Worm (Caenorhabditis elegans) whole organism, early embryonic: ENCODE results near the gene T14B4.9.
A peak's percentile ranks its signal among the peaks of the same experiment; 100 is the strongest.

Experiments
- B0310.2 ChIP-seq: sonication (generic microtip); optimal IDR thresholded peaks from 2 replicates; lab custom pipeline; 2016; ENCODE audit warnings: mild to moderate bottlenecking, missing genetic modification characterization, missing compliant biosample characterization
- F13C5.2 ChIP-seq: sonication (generic microtip); optimal IDR thresholded peaks from 2 replicates; lab custom pipeline; 2017; ENCODE audit warnings: mild to moderate bottlenecking, missing genetic modification characterization, inconsistent platforms, missing compliant biosample characterization
- aly-1 ChIP-seq: sonication (generic microtip); optimal IDR thresholded peaks from 2 replicates; lab custom pipeline; 2016; ENCODE audit warnings: missing genetic modification characterization, missing compliant biosample characterization
- ama-1 ChIP-seq: fragments of 150-350 bp; optimal IDR thresholded peaks from 2 replicates; lab custom pipeline; 2014
- ceh-13 ChIP-seq: fragments of 200-800 bp; sonication (Bioruptor generic); optimal IDR thresholded peaks from 2 replicates; lab custom pipeline; 2018; ENCODE audit warnings: mild to moderate bottlenecking, missing genetic modification characterization, missing compliant biosample characterization
- ceh-36 ChIP-seq: sonication (generic microtip); optimal IDR thresholded peaks from 2 replicates; lab custom pipeline; 2016; ENCODE audit warnings: missing genetic modification characterization, inconsistent platforms, missing compliant biosample characterization
- ets-7 ChIP-seq: sonication (generic microtip); optimal IDR thresholded peaks from 2 replicates; lab custom pipeline; 2016; ENCODE audit warnings: missing genotype, missing genetic modification characterization, missing compliant biosample characterization
- flt-1 ChIP-seq: fragments of 200-800 bp; sonication (Bioruptor generic); IDR thresholded peaks from 2 replicates; pipeline ENCODE4 v1.3.6; 2022; ENCODE audit warnings: missing genetic modification characterization, missing compliant biosample characterization
- hmbx-1 ChIP-seq: sonication (generic microtip); optimal IDR thresholded peaks from 2 replicates; lab custom pipeline; 2016; ENCODE audit warnings: mild to moderate bottlenecking, missing genetic modification characterization, missing compliant biosample characterization
- hmg-4 ChIP-seq: fragments of 200-800 bp; sonication (Bioruptor generic); optimal IDR thresholded peaks from 2 replicates; lab custom pipeline; 2018; ENCODE audit warnings: mild to moderate bottlenecking, missing genetic modification characterization, missing compliant biosample characterization
- hnd-1 ChIP-seq: sonication (generic microtip); optimal IDR thresholded peaks from 2 replicates; lab custom pipeline; 2016; ENCODE audit warnings: missing genetic modification characterization, missing compliant biosample characterization
- pes-1 ChIP-seq: fragments of 200-800 bp; sonication (Bioruptor generic); IDR thresholded peaks from 2 replicates; pipeline ENCODE4 v1.3.6; 2022; ENCODE audit warnings: missing genetic modification reagents, missing genetic modification characterization, missing compliant biosample characterization
- scrt-1 ChIP-seq: fragments of 200-800 bp; sonication (Bioruptor generic); IDR thresholded peaks from 2 replicates; pipeline ENCODE4 v1.3.6; 2022; ENCODE audit warnings: missing genetic modification characterization, missing compliant biosample characterization
- sea-1 ChIP-seq: fragments of 200-800 bp; sonication (Bioruptor generic); conservative IDR thresholded peaks from 2 replicates; pipeline ENCODE4 v1.3.6; 2022; ENCODE audit warnings: missing genetic modification characterization, missing compliant biosample characterization
- tbx-11 ChIP-seq: fragments of 200-800 bp; sonication (Bioruptor generic); IDR thresholded peaks from 2 replicates; pipeline ENCODE4 v1.3.6; 2022; ENCODE audit warnings: missing genetic modification characterization, missing compliant biosample characterization
- tbx-37 ChIP-seq: fragments of 200-800 bp; sonication (Bioruptor generic); conservative IDR thresholded peaks from 2 replicates; pipeline ENCODE4 v1.3.6; 2022; ENCODE audit warnings: missing genetic modification reagents, missing genetic modification characterization, missing compliant biosample characterization
- tra-4 ChIP-seq: sonication (generic microtip); optimal IDR thresholded peaks from 2 replicates; lab custom pipeline; 2017; ENCODE audit warnings: missing genetic modification characterization, missing compliant biosample characterization

T14B4.9 gene

DNA sequence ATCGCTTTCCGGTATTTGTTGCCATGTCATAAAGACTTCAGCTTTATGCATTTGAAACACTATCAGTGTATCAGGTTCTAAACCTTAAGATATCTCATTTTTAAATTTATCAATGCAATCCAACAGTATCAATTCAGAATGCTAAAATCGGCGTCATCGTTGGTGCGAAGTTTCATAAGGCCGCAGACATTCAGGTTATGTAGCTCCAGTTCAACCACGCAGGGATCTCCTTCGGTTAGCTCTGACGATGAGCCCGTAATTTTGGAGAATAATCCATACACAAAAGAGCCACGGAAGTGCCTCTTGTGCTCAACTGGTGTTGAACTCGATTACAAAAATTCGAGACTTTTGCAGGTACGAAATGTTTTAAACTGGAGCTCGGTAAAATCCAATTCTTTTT is 2.4 kb upstream of the T14B4.9 start, which contains the start of gene mrps-18.C:
mrps-18.C (plus strand) TSS at position 138 of the 400 bp plus-strand sequence.
- TF ChIP-seq pes-1 (GFP tag; lab: Robert Waterston, UW): no peak
- no peak for TF ChIP-seq ceh-13
- no peak for TF ChIP-seq hmbx-1 (tag; lab: Kevin White, UChicago)
- no peak for TF ChIP-seq ama-1 (lab: Kevin White, UChicago)
- no peak for TF ChIP-seq aly-1
- TF ChIP-seq tbx-37 (GFP tag; lab: Robert Waterston, UW): no peak
- TF ChIP-seq B0310.2 (tag; lab: Kevin White, UChicago): no peak
- no peak for TF ChIP-seq flt-1 (GFP tag; lab: Robert Waterston, UW)
- no peak for TF ChIP-seq ets-7
- TF ChIP-seq tbx-11 (GFP tag; lab: Robert Waterston, UW): no peak
- TF ChIP-seq ceh-36 (tag; lab: Kevin White, UChicago): no peak
- TF ChIP-seq hnd-1 (tag; lab: Kevin White, UChicago): no peak
- TF ChIP-seq hmg-4: no peak
- no peak for TF ChIP-seq scrt-1 (GFP tag; lab: Robert Waterston, UW)
- no peak for TF ChIP-seq sea-1 (GFP tag; lab: Robert Waterston, UW)
- no peak for TF ChIP-seq tra-4
- no peak for TF ChIP-seq F13C5.2 (tag; lab: Kevin White, UChicago)

DNA sequence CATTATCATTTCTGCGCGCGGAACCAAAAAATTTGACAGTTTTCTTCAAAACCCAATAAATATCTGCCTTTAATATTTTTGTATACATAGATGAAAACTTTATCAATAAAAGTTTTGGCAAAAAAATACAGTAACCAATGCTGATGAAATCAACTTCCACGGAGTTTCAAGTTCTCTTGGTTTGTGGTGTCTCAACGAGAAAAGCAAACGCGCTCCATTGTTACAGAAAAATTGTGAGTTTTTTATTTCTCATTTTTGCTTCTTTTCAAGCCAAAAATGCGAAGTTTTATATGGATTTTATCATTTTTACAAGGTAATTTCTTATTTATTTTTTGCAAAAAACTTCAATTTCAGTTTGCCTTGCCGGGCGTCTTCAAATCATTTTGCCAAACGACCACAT is 1.1 kb upstream of the T14B4.9 start, which contains the start of gene T14B4.3:
T14B4.3 (plus strand) TSS at position 264 of the 400 bp plus-strand sequence.
- TF ChIP-seq tbx-37 (GFP tag; lab: Robert Waterston, UW): peak; percentile 55; the same call in 1 of the 2 replicates
- TF ChIP-seq ceh-13: no peak
- no peak for TF ChIP-seq flt-1 (GFP tag; lab: Robert Waterston, UW)
- TF ChIP-seq ama-1 (lab: Kevin White, UChicago): no peak
- peak; percentile 62 for TF ChIP-seq F13C5.2 (tag; lab: Kevin White, UChicago)
- TF ChIP-seq hnd-1 (tag; lab: Kevin White, UChicago): no peak
- no peak for TF ChIP-seq hmbx-1 (tag; lab: Kevin White, UChicago)

DNA sequence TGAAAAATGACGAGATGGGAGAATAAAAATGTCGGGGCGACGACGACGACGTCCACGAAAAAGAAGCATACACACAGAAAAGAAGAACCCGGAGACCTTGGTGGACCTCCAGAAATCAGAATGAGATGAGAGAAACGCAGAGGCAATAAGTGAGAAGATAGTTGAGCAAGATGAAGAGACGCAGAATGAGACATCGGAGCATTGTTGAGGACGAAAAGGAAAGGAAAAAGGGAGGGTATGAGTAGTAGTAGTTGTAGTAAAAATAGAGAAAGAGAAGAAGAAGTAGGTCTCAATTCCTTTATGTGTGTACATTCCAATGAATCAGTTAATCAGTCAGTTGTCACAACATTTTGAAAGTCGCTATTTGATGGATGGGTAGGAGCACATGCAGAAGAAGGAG is 4.3 kb downstream of the T14B4.9 start, which contains the start of gene T14B4.8:
T14B4.8 (minus strand) TSS at position 60 of the 400 bp plus-strand sequence.
- TF ChIP-seq flt-1 (GFP tag; lab: Robert Waterston, UW): no peak
- TF ChIP-seq scrt-1 (GFP tag; lab: Robert Waterston, UW): no peak
- TF ChIP-seq tbx-37 (GFP tag; lab: Robert Waterston, UW): no peak
- no peak for TF ChIP-seq hmg-4
- no peak for TF ChIP-seq tbx-11 (GFP tag; lab: Robert Waterston, UW)
- TF ChIP-seq pes-1 (GFP tag; lab: Robert Waterston, UW): no peak
- TF ChIP-seq ceh-13: no peak
- no peak for TF ChIP-seq tra-4
- no peak for TF ChIP-seq sea-1 (GFP tag; lab: Robert Waterston, UW)
- no peak for TF ChIP-seq ceh-36 (tag; lab: Kevin White, UChicago)
- no peak for TF ChIP-seq F13C5.2 (tag; lab: Kevin White, UChicago)
- no peak for TF ChIP-seq B0310.2 (tag; lab: Kevin White, UChicago)
- TF ChIP-seq aly-1: no peak
- no peak for TF ChIP-seq ets-7
- no peak for TF ChIP-seq hnd-1 (tag; lab: Kevin White, UChicago)
- no peak for TF ChIP-seq hmbx-1 (tag; lab: Kevin White, UChicago)

DNA sequence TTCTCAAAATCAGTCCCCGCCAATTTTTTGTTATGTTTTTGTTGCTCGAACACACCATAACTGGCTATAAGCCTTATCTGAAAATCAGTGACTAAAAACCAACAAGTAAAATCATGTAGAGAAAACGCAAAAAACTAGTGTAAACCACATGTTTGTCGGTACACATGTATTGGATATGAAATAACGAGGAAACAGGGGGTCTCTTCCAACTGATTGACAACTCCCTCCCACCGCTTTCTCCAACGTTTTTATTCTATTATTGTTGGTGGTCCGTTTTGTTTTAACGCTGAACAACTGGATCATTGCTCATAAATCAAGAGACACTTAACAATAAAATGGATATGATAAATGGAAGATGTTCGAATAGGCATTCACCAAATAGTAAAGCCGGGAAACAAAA is 6.8 kb downstream of the T14B4.9 start:
- no peak for TF ChIP-seq ama-1 (lab: Kevin White, UChicago)
- no peak for TF ChIP-seq sea-1 (GFP tag; lab: Robert Waterston, UW)
- no peak for TF ChIP-seq flt-1 (GFP tag; lab: Robert Waterston, UW)
- no peak for TF ChIP-seq pes-1 (GFP tag; lab: Robert Waterston, UW)
- TF ChIP-seq hnd-1 (tag; lab: Kevin White, UChicago): no peak
- no peak for TF ChIP-seq scrt-1 (GFP tag; lab: Robert Waterston, UW)
- no peak for TF ChIP-seq ceh-36 (tag; lab: Kevin White, UChicago)
- no peak for TF ChIP-seq ceh-13
- TF ChIP-seq hmg-4: no peak
- no peak for TF ChIP-seq F13C5.2 (tag; lab: Kevin White, UChicago)
- no peak for TF ChIP-seq B0310.2 (tag; lab: Kevin White, UChicago)
- no peak for TF ChIP-seq hmbx-1 (tag; lab: Kevin White, UChicago)
- no peak for TF ChIP-seq ets-7
- no peak for TF ChIP-seq tbx-11 (GFP tag; lab: Robert Waterston, UW)
- TF ChIP-seq tbx-37 (GFP tag; lab: Robert Waterston, UW): no peak
- TF ChIP-seq aly-1: no peak
- no peak for TF ChIP-seq tra-4

DNA sequence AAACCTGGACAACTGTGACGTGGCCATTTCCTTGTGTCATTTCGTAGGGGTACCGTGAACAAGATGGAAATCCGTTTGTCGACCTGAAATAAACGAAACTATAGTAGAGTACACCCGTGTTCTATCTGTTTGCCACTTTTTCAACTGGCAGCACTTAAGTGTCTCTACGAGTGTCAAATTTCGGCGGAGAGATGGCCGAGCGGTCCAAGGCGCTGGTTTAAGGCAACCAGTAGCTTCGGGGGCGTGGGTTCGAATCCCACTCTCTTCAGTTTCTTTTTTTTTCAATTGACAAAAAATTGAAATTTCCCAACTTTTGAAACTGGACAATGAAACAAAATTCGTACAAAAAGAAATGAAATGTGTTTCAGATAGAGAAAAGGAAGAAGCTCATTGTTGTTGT is 12.0 kb downstream of the T14B4.9 start:
- TF ChIP-seq F13C5.2 (tag; lab: Kevin White, UChicago) (peak; percentile 3), hmg-4 (peak; percentile 36), ama-1 (lab: Kevin White, UChicago) (no peak), pes-1 (GFP tag; lab: Robert Waterston, UW) (peak; percentile 68), hmbx-1 (tag; lab: Kevin White, UChicago) (no peak), ceh-13 (no peak), scrt-1 (GFP tag; lab: Robert Waterston, UW) (no peak), hnd-1 (tag; lab: Kevin White, UChicago) (peak; percentile 2), aly-1 (no peak), B0310.2 (tag; lab: Kevin White, UChicago) (no peak), flt-1 (GFP tag; lab: Robert Waterston, UW) (0 out of 2 replicates have a peak, but pooled peaks have one; percentile 14), ets-7 (no peak), tra-4 (no peak), sea-1 (GFP tag; lab: Robert Waterston, UW) (no peak; the same call in 1 of the 2 replicates), tbx-11 (GFP tag; lab: Robert Waterston, UW) (0 out of 2 replicates have a peak, but pooled peaks have one; percentile 49), tbx-37 (GFP tag; lab: Robert Waterston, UW) (peak; percentile 62), ceh-36 (tag; lab: Kevin White, UChicago) (no peak)

DNA sequence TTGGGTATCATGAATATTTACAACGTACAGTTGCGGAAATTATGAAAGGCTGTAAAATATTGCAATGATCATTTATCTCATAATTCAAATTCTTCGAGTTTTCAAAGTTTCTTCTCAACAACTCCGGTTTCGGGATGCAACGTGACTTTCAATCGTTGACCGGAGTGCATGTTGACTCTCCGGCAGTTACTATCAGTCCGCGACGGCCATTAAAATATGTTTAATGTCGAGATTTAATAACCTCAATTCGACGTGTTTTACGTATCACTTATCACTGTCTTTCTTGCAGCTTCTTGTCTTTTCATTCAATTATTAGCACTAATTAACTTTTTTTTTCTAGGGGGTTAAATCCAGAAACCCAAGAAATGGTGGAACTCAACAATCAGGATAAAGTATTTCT is 15.4 kb downstream of the T14B4.9 start, which contains the start of gene tsp-10:
tsp-10 (plus strand) TSS at position 366 of the 400 bp plus-strand sequence.
- TF ChIP-seq flt-1 (GFP tag; lab: Robert Waterston, UW) (no peak), tbx-37 (GFP tag; lab: Robert Waterston, UW) (no peak), ceh-13 (no peak), tra-4 (no peak), ets-7 (no peak), sea-1 (GFP tag; lab: Robert Waterston, UW) (no peak), F13C5.2 (tag; lab: Kevin White, UChicago) (no peak), ceh-36 (tag; lab: Kevin White, UChicago) (no peak)
